Worm (Caenorhabditis elegans) whole organism, L1 larva: Measurements from ENCODE around the gene ZK1320.2.

ENCODE experiments used
- C04F5.9 ChIP-seq: sonication (generic microtip); optimal IDR thresholded peaks from 2 replicates; lab custom pipeline; 2016; ENCODE audit warnings: missing genetic modification characterization, missing compliant biosample characterization
- C16A3.4 ChIP-seq: fragments of 150-350 bp; optimal IDR thresholded peaks from 2 replicates; lab custom pipeline; 2014; ENCODE audit warnings: missing biosample characterization, missing genetic modification characterization
- alr-1 ChIP-seq: fragments of 200-800 bp; sonication (Bioruptor generic); optimal IDR thresholded peaks from 2 replicates; lab custom pipeline; 2018; ENCODE audit warnings: borderline replicate concordance, mild to moderate bottlenecking, missing genetic modification characterization, missing compliant biosample characterization
- ama-1 ChIP-seq: fragments of 150-350 bp; optimal IDR thresholded peaks from 2 replicates; lab custom pipeline; 2014
- blmp-1 ChIP-seq: fragments of 150-350 bp; optimal IDR thresholded peaks from 2 replicates; lab custom pipeline; 2014; ENCODE audit warnings: missing biosample characterization, missing genetic modification characterization
- ceh-90 ChIP-seq: sonication (generic microtip); optimal IDR thresholded peaks from 2 replicates; lab custom pipeline; 2016; ENCODE audit warnings: missing genetic modification characterization, missing compliant biosample characterization
- ces-1 ChIP-seq: fragments of 150-350 bp; optimal IDR thresholded peaks from 2 replicates; lab custom pipeline; 2014; ENCODE audit warnings: missing biosample characterization, missing genetic modification reagents, missing genetic modification characterization
- egl-13 ChIP-seq: sonication (generic microtip); optimal IDR thresholded peaks from 2 replicates; lab custom pipeline; 2016; ENCODE audit warnings: missing genotype, missing genetic modification reagents, missing genetic modification characterization, missing compliant biosample characterization
- egl-27 ChIP-seq, 2 experiments: fragments of 150-350 bp in 1 of 2; sonication (generic microtip); optimal IDR thresholded peaks; 3 replicates each; lab custom pipeline; 2017 to 2018; ENCODE audit warnings: missing biosample characterization in 2 of 2, missing genetic modification characterization in 2 of 2, missing genetic modification reagents in 2 of 2
- elt-2 ChIP-seq: sonication (generic microtip); optimal IDR thresholded peaks from 2 replicates; lab custom pipeline; 2016; ENCODE audit warnings: missing genetic modification characterization, mild to moderate bottlenecking, inconsistent platforms, missing compliant biosample characterization, missing genetic modification reagents
- ets-5 ChIP-seq: fragments of 200-800 bp; sonication (Bioruptor generic); IDR thresholded peaks from 2 replicates; pipeline ENCODE4 v1.3.6; 2022; ENCODE audit warnings: missing genetic modification characterization, missing compliant biosample characterization
- hpl-2 ChIP-seq: fragments of 150-350 bp; optimal IDR thresholded peaks from 2 replicates; lab custom pipeline; 2014; ENCODE audit warnings: missing biosample characterization, missing genetic modification reagents, missing genetic modification characterization
- lin-13 ChIP-seq: fragments of 150-350 bp; optimal IDR thresholded peaks from 2 replicates; lab custom pipeline; 2014; ENCODE audit warnings: missing biosample characterization, missing genetic modification reagents, missing genetic modification characterization
- lin-14 ChIP-seq: fragments of 200-800 bp; sonication (Bioruptor generic); optimal IDR thresholded peaks from 2 replicates; lab custom pipeline; 2018; ENCODE audit warnings: mild to moderate bottlenecking, missing genetic modification characterization, moderate library complexity, missing compliant biosample characterization
- lin-39 ChIP-seq: fragments of 150-350 bp; optimal IDR thresholded peaks from 2 replicates; lab custom pipeline; 2014; ENCODE audit warnings: missing biosample characterization, missing genetic modification reagents, missing genetic modification characterization
- lsy-2 ChIP-seq, 2 experiments: fragments of 150-350 bp; optimal IDR thresholded peaks; 2 replicates each; lab custom pipeline; 2014; ENCODE audit warnings: missing biosample characterization in 2 of 2, missing genetic modification characterization in 2 of 2
- mdl-1 ChIP-seq, 2 experiments: fragments of 150-350 bp; optimal IDR thresholded peaks; 2 replicates each; lab custom pipeline; 2014 to 2017; ENCODE audit warnings: missing biosample characterization in 2 of 2, missing genetic modification characterization in 2 of 2, inconsistent platforms in 1 of 2
- mep-1 ChIP-seq: fragments of 150-350 bp; optimal IDR thresholded peaks from 2 replicates; lab custom pipeline; 2014; ENCODE audit warnings: missing biosample characterization, missing genetic modification characterization
- nhr-11 ChIP-seq: fragments of 150-350 bp; optimal IDR thresholded peaks from 2 replicates; lab custom pipeline; 2014; ENCODE audit warnings: missing biosample characterization, missing genetic modification characterization
- nhr-19 ChIP-seq: fragments of 200-800 bp; sonication (Bioruptor generic); conservative IDR thresholded peaks from 2 replicates; pipeline ENCODE4 v1.3.6; 2022; ENCODE audit warnings: missing genetic modification characterization, missing compliant biosample characterization
- nhr-20 ChIP-seq: sonication (generic microtip); optimal IDR thresholded peaks from 2 replicates; lab custom pipeline; 2016; ENCODE audit warnings: mild to moderate bottlenecking, missing genetic modification characterization, missing compliant biosample characterization
- nhr-28 ChIP-seq: fragments of 150-350 bp; optimal IDR thresholded peaks from 2 replicates; lab custom pipeline; 2014; ENCODE audit warnings: missing biosample characterization, missing genetic modification characterization
- nhr-47 ChIP-seq: sonication (generic microtip); optimal IDR thresholded peaks from 2 replicates; lab custom pipeline; 2016; ENCODE audit warnings: mild to moderate bottlenecking, missing genetic modification characterization, moderate library complexity, missing compliant biosample characterization
- nhr-85 ChIP-seq: sonication (generic microtip); peaks from one replicate; lab custom pipeline; 2016; ENCODE audit warnings: missing genetic modification characterization, inconsistent platforms, missing compliant biosample characterization
- nhr-90 ChIP-seq: sonication (generic microtip); optimal IDR thresholded peaks from 2 replicates; lab custom pipeline; 2016; ENCODE audit warnings: mild to moderate bottlenecking, missing genetic modification characterization, missing compliant biosample characterization; ENCODE audit not compliant: poor library complexity
- pax-3 ChIP-seq: fragments of 200-800 bp; sonication (Bioruptor generic); optimal IDR thresholded peaks from 2 replicates; lab custom pipeline; 2018; ENCODE audit warnings: mild to moderate bottlenecking, missing genetic modification characterization, moderate library complexity, missing compliant biosample characterization
- rnt-1 ChIP-seq: sonication (generic microtip); optimal IDR thresholded peaks from 2 replicates; lab custom pipeline; 2016; ENCODE audit warnings: mild to moderate bottlenecking, missing genetic modification characterization, moderate library complexity, missing compliant biosample characterization
- snpc-4 ChIP-seq: fragments of 150-350 bp; optimal IDR thresholded peaks from 2 replicates; lab custom pipeline; 2014; ENCODE audit warnings: missing biosample characterization, missing genetic modification characterization
- snu-23 ChIP-seq: sonication (generic microtip); optimal IDR thresholded peaks from 2 replicates; lab custom pipeline; 2016; ENCODE audit warnings: missing genetic modification characterization, missing compliant biosample characterization
- sup-37 ChIP-seq: fragments of 200-800 bp; sonication (Bioruptor generic); optimal IDR thresholded peaks from 2 replicates; lab custom pipeline; 2018; ENCODE audit warnings: mild to moderate bottlenecking, missing genetic modification characterization, missing compliant biosample characterization
- tbx-2 ChIP-seq: sonication (generic microtip); optimal IDR thresholded peaks from 2 replicates; lab custom pipeline; 2016; ENCODE audit warnings: missing genetic modification characterization, missing compliant biosample characterization
- tlp-1 ChIP-seq: fragments of 150-350 bp; optimal IDR thresholded peaks from 2 replicates; lab custom pipeline; 2014; ENCODE audit warnings: missing biosample characterization, missing genetic modification characterization
- unc-30 ChIP-seq: sonication (generic microtip); optimal IDR thresholded peaks from 2 replicates; lab custom pipeline; 2017; ENCODE audit warnings: missing biosample characterization, missing genetic modification characterization
- unc-62 ChIP-seq: fragments of 150-350 bp; optimal IDR thresholded peaks from 2 replicates; lab custom pipeline; 2014; ENCODE audit warnings: missing biosample characterization, missing genetic modification reagents, missing genetic modification characterization
- unc-86 ChIP-seq: sonication (generic microtip); optimal IDR thresholded peaks from 2 replicates; lab custom pipeline; 2016; ENCODE audit warnings: missing genetic modification characterization, missing compliant biosample characterization
- vab-15 ChIP-seq: sonication (generic microtip); optimal IDR thresholded peaks from 2 replicates; lab custom pipeline; 2017; ENCODE audit warnings: missing genotype, mild to moderate bottlenecking, missing genetic modification characterization, missing compliant biosample characterization
- xbp-1 ChIP-seq: sonication (generic microtip); optimal IDR thresholded peaks from 2 replicates; lab custom pipeline; 2016; ENCODE audit warnings: missing genetic modification characterization, missing compliant biosample characterization
- ztf-11 ChIP-seq, 2 experiments: sonication (generic microtip); optimal IDR thresholded peaks; 2 replicates each; lab custom pipeline; 2016 to 2017; ENCODE audit warnings: missing genetic modification characterization in 2 of 2, missing biosample characterization in 1 of 2, missing compliant biosample characterization in 1 of 2
- ztf-4 ChIP-seq: fragments of 150-350 bp; optimal IDR thresholded peaks from 2 replicates; lab custom pipeline; 2014; ENCODE audit warnings: missing biosample characterization, missing genetic modification characterization

The ZK1320.2 gene

ce11 chrII:9656210-9656755 is 2.5 kb downstream of the ZK1320.2 start, which contains the start of gene gstk-1 (continued):
- TF ChIP-seq unc-86 (tag; lab: Kevin White, UChicago): no peak
- no peak for TF ChIP-seq nhr-28 (tag; lab: Kevin White, UChicago)
- TF ChIP-seq hpl-2 (GFP tag; lab: Kevin White, UChicago): no peak
- peak; percentile 68 for TF ChIP-seq elt-2
- TF ChIP-seq lin-39 (tag; lab: Kevin White, UChicago): no peak
- TF ChIP-seq ceh-90: no peak
- TF ChIP-seq egl-27 (tag; optimal IDR thresholded peaks at IDR 0.05; lab: Kevin White, UChicago): no peak
- no peak for TF ChIP-seq lin-13 (GFP tag; lab: Kevin White, UChicago)
- no peak for TF ChIP-seq unc-62
- TF ChIP-seq rnt-1 (tag; lab: Kevin White, UChicago): peak; percentile 23
- no peak for TF ChIP-seq alr-1
- TF ChIP-seq tbx-2 (tag; lab: Kevin White, UChicago): peak; percentile 9
- no peak for TF ChIP-seq xbp-1 (tag; lab: Kevin White, UChicago)
- no peak for TF ChIP-seq vab-15 (tag; lab: Kevin White, UChicago)
- peak; percentile 94 for TF ChIP-seq nhr-20 (tag; lab: Kevin White, UChicago)
- TF ChIP-seq ama-1: no peak
- no peak for TF ChIP-seq pax-3 (tag; lab: Kevin White, UChicago)
- TF ChIP-seq egl-13 (tag; lab: Kevin White, UChicago): no peak
- peak; percentile 31 for TF ChIP-seq blmp-1
- no peak for TF ChIP-seq mep-1 (tag; lab: Kevin White, UChicago)
- no peak for TF ChIP-seq sup-37 (GFP tag; lab: Kevin White, UChicago)
- TF ChIP-seq ztf-4 (tag; lab: Kevin White, UChicago): no peak
- 0 out of 2 replicates have a peak, but pooled peaks have one; percentile 13 for TF ChIP-seq nhr-19
- peak; percentile 78 for TF ChIP-seq nhr-85 (tag; lab: Kevin White, UChicago)
- TF ChIP-seq tlp-1 (tag; lab: Kevin White, UChicago): no peak
- no peak for TF ChIP-seq ztf-11 (tag; optimal IDR thresholded peaks at IDR 0.05; lab: Kevin White, UChicago)
- TF ChIP-seq unc-30 (tag; lab: Kevin White, UChicago): no peak
- TF ChIP-seq lin-14 (GFP tag; lab: Kevin White, UChicago): peak; percentile 10
- TF ChIP-seq mdl-1 (tag; optimal IDR thresholded peaks at IDR 0.05; lab: Kevin White, UChicago): peak in 1 of 2 experiments; percentile 67
- TF ChIP-seq C16A3.4 (tag; lab: Kevin White, UChicago): peak; percentile 11
- TF ChIP-seq nhr-47 (tag; lab: Kevin White, UChicago): peak; percentile 39
- TF ChIP-seq nhr-11 (tag; lab: Kevin White, UChicago): peak; percentile 13
- peak; percentile 61 for TF ChIP-seq nhr-90 (tag; lab: Kevin White, UChicago)

- TF ChIP-seq lsy-2 (tag; optimal IDR thresholded peaks at IDR 0.05; lab: Kevin White, UChicago): no peak
- peak; percentile 32 for TF ChIP-seq elt-2
- TF ChIP-seq C04F5.9 (tag; lab: Kevin White, UChicago): no peak
- TF ChIP-seq blmp-1: peak; percentile 23
- TF ChIP-seq mdl-1 (tag; optimal IDR thresholded peaks at IDR 0.05; lab: Kevin White, UChicago): no peak
- no peak for TF ChIP-seq ces-1
- TF ChIP-seq, all 84 proteins: peak for 2
Measured at ce11 chrII:9655530-9656139, 3.2 kb downstream of the ZK1320.2 start, which contains the start of gene ZK1307.1. Gene ZK1307.1 (minus strand): TSS chrII:9655580.

ce11 chrII:9653679-9654078 is 5.1 kb downstream of the ZK1320.2 start, which contains the start of gene ZK1307.2:
Gene ZK1307.2 (minus strand): TSS chrII:9653952.
- TF ChIP-seq ets-5 (GFP tag; lab: Robert Waterston, UW) (no peak), hpl-2 (GFP tag; lab: Kevin White, UChicago) (no peak), nhr-20 (tag; lab: Kevin White, UChicago) (no peak), snpc-4 (tag; lab: Kevin White, UChicago) (no peak), C04F5.9 (tag; lab: Kevin White, UChicago) (no peak), nhr-90 (tag; lab: Kevin White, UChicago) (no peak), snu-23 (GFP tag; lab: Kevin White, UChicago) (no peak)
